Worm (Caenorhabditis elegans) whole organism, midembryonic: Measurements from ENCODE around the gene srw-29.

Experiments used
- T22C8.4 ChIP-seq: fragments of 200-800 bp; sonication (Bioruptor generic); IDR thresholded peaks from 2 replicates; pipeline ENCODE4 v1.3.6; 2022; ENCODE audit warnings: missing genetic modification characterization, missing compliant biosample characterization
- cog-1 ChIP-seq: sonication (generic microtip); optimal IDR thresholded peaks from 2 replicates; lab custom pipeline; 2016; ENCODE audit warnings: missing genetic modification characterization, missing compliant biosample characterization
- klf-2 ChIP-seq: fragments of 200-800 bp; sonication (Bioruptor generic); conservative IDR thresholded peaks from 2 replicates; pipeline ENCODE4 v1.3.6; 2022; ENCODE audit warnings: missing genetic modification reagents, missing genetic modification characterization, missing compliant biosample characterization
- med-1 ChIP-seq: sonication (generic microtip); optimal IDR thresholded peaks from 2 replicates; lab custom pipeline; 2017; ENCODE audit warnings: missing genetic modification characterization, mild to moderate bottlenecking, missing compliant biosample characterization, antibody characterized with exemption, missing genetic modification reagents; ENCODE audit not compliant: insufficient read depth
- ref-1 ChIP-seq: fragments of 200-800 bp; sonication (Bioruptor generic); conservative IDR thresholded peaks from 2 replicates; pipeline ENCODE4 v1.3.6; 2022; ENCODE audit warnings: missing genetic modification reagents, missing genetic modification characterization, missing compliant biosample characterization
- tab-1 ChIP-seq: fragments of 200-800 bp; sonication (Bioruptor generic); IDR thresholded peaks from 2 replicates; pipeline ENCODE4 v1.3.6; 2022; ENCODE audit warnings: missing genetic modification characterization, missing compliant biosample characterization
- ztf-29 ChIP-seq: fragments of 200-800 bp; sonication (Bioruptor generic); IDR thresholded peaks from 2 replicates; pipeline ENCODE4 v1.3.6; 2022; ENCODE audit warnings: missing genetic modification reagents, missing genetic modification characterization, missing compliant biosample characterization

ce11 chrV:16446191-16446590 is 21.9 kb upstream of the srw-29 start:
- TF ChIP-seq med-1 (GFP tag; lab: Kevin White, UChicago) (no peak), ref-1 (no peak), T22C8.4 (GFP tag; lab: Robert Waterston, UW) (no peak), tab-1 (GFP tag; lab: Robert Waterston, UW) (no peak), cog-1 (no peak), ztf-29 (GFP tag; lab: Robert Waterston, UW) (no peak), klf-2 (GFP tag; lab: Robert Waterston, UW) (no peak)
